Fruit fly (Drosophila melanogaster): ENCODE data around the gene CG33645.

Gene CG33645

dm6 chr2L:13547738-13548726 lies 15.4 kb downstream of the CG33645 start:
- TF ChIP-seq Sin3A (optimal IDR thresholded peaks at IDR 0.05) (no peak), psq (optimal IDR thresholded peaks at IDR 0.05) (no peak), h (optimal IDR thresholded peaks at IDR 0.05) (no peak), insv (optimal IDR thresholded peaks at IDR 0.05) (no peak), Myc (optimal IDR thresholded peaks at IDR 0.05) (no peak), ttk (optimal IDR thresholded peaks at IDR 0.05) (no peak)

dm6 chr2L:13548786-13549780 lies 16.5 kb downstream of the CG33645 start, which contains the start of gene B4:
B4 (minus strand) TSS chr2L:13549328.
- TF ChIP-seq ttk (optimal IDR thresholded peaks at IDR 0.05) (no peak), insv (optimal IDR thresholded peaks at IDR 0.05) (no peak), Sin3A (optimal IDR thresholded peaks at IDR 0.05) (no peak), psq (optimal IDR thresholded peaks at IDR 0.05) (no peak), h (optimal IDR thresholded peaks at IDR 0.05) (no peak), Myc (optimal IDR thresholded peaks at IDR 0.05) (no peak)

- TF ChIP-seq insv (optimal IDR thresholded peaks at IDR 0.05), result no peak
- TF ChIP-seq h (optimal IDR thresholded peaks at IDR 0.05), result no peak
- TF ChIP-seq ttk (optimal IDR thresholded peaks at IDR 0.05), result no peak
- TF ChIP-seq Myc (optimal IDR thresholded peaks at IDR 0.05), result no peak
- TF ChIP-seq psq (optimal IDR thresholded peaks at IDR 0.05), result no peak
- TF ChIP-seq Sin3A (optimal IDR thresholded peaks at IDR 0.05), result no peak
Observed at dm6 chr2L:13549973-13550458, 17.4 kb downstream of the CG33645 start, which contains the start of gene kuz. kuz (plus strand) TSS chr2L:13550139.

dm6 chr2L:13550488-13551033 lies 17.9 kb downstream of the CG33645 start:
- no peak for TF ChIP-seq insv (optimal IDR thresholded peaks at IDR 0.05)
- no peak for TF ChIP-seq Sin3A (optimal IDR thresholded peaks at IDR 0.05)
- no peak for TF ChIP-seq ttk (optimal IDR thresholded peaks at IDR 0.05)
- no peak for TF ChIP-seq Myc (optimal IDR thresholded peaks at IDR 0.05)
- TF ChIP-seq h (optimal IDR thresholded peaks at IDR 0.05), result no peak
- TF ChIP-seq psq (optimal IDR thresholded peaks at IDR 0.05), result no peak

dm6 chr2L:13552686-13553085 lies 20.1 kb downstream of the CG33645 start:
- TF ChIP-seq h (optimal IDR thresholded peaks at IDR 0.05) (no peak), Myc (optimal IDR thresholded peaks at IDR 0.05) (no peak), insv (optimal IDR thresholded peaks at IDR 0.05) (no peak), Sin3A (optimal IDR thresholded peaks at IDR 0.05) (no peak), psq (optimal IDR thresholded peaks at IDR 0.05) (no peak), ttk (optimal IDR thresholded peaks at IDR 0.05) (no peak)

- TF ChIP-seq psq (optimal IDR thresholded peaks at IDR 0.05), result no peak
- no peak for TF ChIP-seq h (optimal IDR thresholded peaks at IDR 0.05)
- no peak for TF ChIP-seq Sin3A (optimal IDR thresholded peaks at IDR 0.05)
Observed at dm6 chr2L:13554547-13555159, 22.0 kb downstream of the CG33645 start.

dm6 chr2L:13555397-13555796 lies 22.8 kb downstream of the CG33645 start:
- no peak for TF ChIP-seq h (optimal IDR thresholded peaks at IDR 0.05)
- no peak for TF ChIP-seq psq (optimal IDR thresholded peaks at IDR 0.05)
- no peak for TF ChIP-seq Sin3A (optimal IDR thresholded peaks at IDR 0.05)

- TF ChIP-seq insv (optimal IDR thresholded peaks at IDR 0.05), result no peak
- TF ChIP-seq Sin3A (optimal IDR thresholded peaks at IDR 0.05), result no peak
- TF ChIP-seq psq (optimal IDR thresholded peaks at IDR 0.05), result no peak
- no peak for TF ChIP-seq Myc (optimal IDR thresholded peaks at IDR 0.05)
- no peak for TF ChIP-seq h (optimal IDR thresholded peaks at IDR 0.05)
- no peak for TF ChIP-seq ttk (optimal IDR thresholded peaks at IDR 0.05)
Observed at dm6 chr2L:13568938-13569337, 36.3 kb downstream of the CG33645 start.

dm6 chr2L:13570016-13570415 lies 37.4 kb downstream of the CG33645 start:
- no peak for TF ChIP-seq Myc (optimal IDR thresholded peaks at IDR 0.05)
- no peak for TF ChIP-seq Sin3A (optimal IDR thresholded peaks at IDR 0.05)
- no peak for TF ChIP-seq psq (optimal IDR thresholded peaks at IDR 0.05)
- TF ChIP-seq insv (optimal IDR thresholded peaks at IDR 0.05), result no peak
- TF ChIP-seq ttk (optimal IDR thresholded peaks at IDR 0.05), result no peak
- no peak for TF ChIP-seq h (optimal IDR thresholded peaks at IDR 0.05)

- TF ChIP-seq insv (optimal IDR thresholded peaks at IDR 0.05) (no peak), psq (optimal IDR thresholded peaks at IDR 0.05) (no peak), ttk (optimal IDR thresholded peaks at IDR 0.05) (no peak), h (optimal IDR thresholded peaks at IDR 0.05) (no peak), Sin3A (optimal IDR thresholded peaks at IDR 0.05) (no peak), Myc (optimal IDR thresholded peaks at IDR 0.05) (no peak)
Observed at dm6 chr2L:13570982-13571426, 38.4 kb downstream of the CG33645 start.

Data from Kc167 (cell line).